Worm (Caenorhabditis elegans) whole organism, early embryonic: ENCODE data around the gene M01H9.3.

Source experiments
- ama-1 ChIP-seq: fragments of 150-350 bp; optimal IDR thresholded peaks from 2 replicates; lab custom pipeline; 2014
- hmbx-1 ChIP-seq: sonication (generic microtip); optimal IDR thresholded peaks from 2 replicates; lab custom pipeline; 2016; ENCODE audit warnings: mild to moderate bottlenecking, missing genetic modification characterization, missing compliant biosample characterization
- scrt-1 ChIP-seq: fragments of 200-800 bp; sonication (Bioruptor generic); IDR thresholded peaks from 2 replicates; pipeline ENCODE4 v1.3.6; 2022; ENCODE audit warnings: missing genetic modification characterization, missing compliant biosample characterization
- sea-1 ChIP-seq: fragments of 200-800 bp; sonication (Bioruptor generic); conservative IDR thresholded peaks from 2 replicates; pipeline ENCODE4 v1.3.6; 2022; ENCODE audit warnings: missing genetic modification characterization, missing compliant biosample characterization
- tbx-37 ChIP-seq: fragments of 200-800 bp; sonication (Bioruptor generic); conservative IDR thresholded peaks from 2 replicates; pipeline ENCODE4 v1.3.6; 2022; ENCODE audit warnings: missing genetic modification reagents, missing genetic modification characterization, missing compliant biosample characterization

ce11 chrIV:4480027-4480426, 3.2 kb upstream of the M01H9.3 start, which contains the start of gene M01H9.10:
- TF ChIP-seq ama-1 (lab: Kevin White, UChicago) (no peak), scrt-1 (GFP tag; lab: Robert Waterston, UW) (no peak), hmbx-1 (tag; lab: Kevin White, UChicago) (no peak), tbx-37 (no peak), sea-1 (no peak)
